Fruit fly (Drosophila melanogaster): ENCODE measurements around the gene Spag1.

Spag1 gene

DNA sequence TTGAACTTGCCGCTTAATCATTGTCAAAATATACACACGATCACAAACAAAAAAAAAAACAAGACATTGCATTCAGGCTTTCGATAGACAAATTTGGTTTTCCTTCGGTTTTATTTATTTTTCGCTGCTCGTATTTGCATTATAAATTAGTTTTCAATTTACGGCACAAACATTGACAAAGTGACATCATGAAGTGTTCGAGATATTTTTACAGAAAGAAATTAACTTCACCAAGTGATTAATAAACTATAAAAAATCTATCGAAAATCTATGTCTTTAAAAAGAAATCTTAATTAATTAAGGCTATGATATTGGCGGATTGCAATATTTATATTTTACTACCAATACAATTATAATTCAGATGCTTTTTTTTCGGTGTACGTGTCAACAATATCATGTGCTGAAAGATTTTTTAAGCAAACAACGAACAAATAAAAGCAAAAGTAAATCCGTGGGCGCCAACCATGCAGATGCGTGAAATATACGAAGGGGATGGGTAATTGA lies 23.7 kb upstream of the Spag1 start (continued):
- TF ChIP-seq CG13624 (GFP tag; optimal IDR thresholded peaks at IDR 0.05) (peak; percentile 50), CG10654 (GFP tag; optimal IDR thresholded peaks at IDR 0.05) (peak; percentile 43), CG34376 (GFP tag; optimal IDR thresholded peaks at IDR 0.05) (no peak), Med (GFP tag) (peak; percentile 78), Spps (tag; optimal IDR thresholded peaks at IDR 0.05) (no peak), eyg (GFP tag; optimal IDR thresholded peaks at IDR 0.05) (peak; percentile 49), org-1 (GFP tag; optimal IDR thresholded peaks at IDR 0.05) (peak; percentile 49), CG7357 (GFP tag; IDR thresholded peaks at IDR 0.05) (0 out of 3 replicates have a peak, but pooled peaks have one; percentile 25), CG30403 (GFP tag; optimal IDR thresholded peaks at IDR 0.05) (peak; percentile 50), CG6683 (GFP tag; optimal IDR thresholded peaks at IDR 0.05) (peak; percentile 28), CG34422 (GFP tag; IDR thresholded peaks at IDR 0.05) (0 out of 3 replicates have a peak, but pooled peaks have one; percentile 36), Aef1 (GFP tag; IDR thresholded peaks at IDR 0.05) (no peak), CG18476 (GFP tag; optimal IDR thresholded peaks at IDR 0.05) (peak; percentile 16), lola (GFP tag; optimal IDR thresholded peaks at IDR 0.05) (peak in 1 of 3 experiments; percentile 6), zfh1 (GFP tag; IDR thresholded peaks at IDR 0.05) (peak; percentile 24; the same call in 1 of the 3 replicates), CG12769 (tag; optimal IDR thresholded peaks at IDR 0.05) (no peak), scrt (GFP tag; optimal IDR thresholded peaks at IDR 0.05) (peak; percentile 1), Max (GFP tag; optimal IDR thresholded peaks at IDR 0.05) (peak; percentile 26), CG5180 (GFP tag; optimal IDR thresholded peaks at IDR 0.05) (peak; percentile 65), CG3281 (GFP tag; optimal IDR thresholded peaks at IDR 0.05) (peak; percentile 59), Mrtf (GFP tag; IDR thresholded peaks at IDR 0.05) (no peak), NK7.1 (GFP tag; optimal IDR thresholded peaks at IDR 0.05) (peak; percentile 43), CG8388 (GFP tag; optimal IDR thresholded peaks at IDR 0.05) (peak; percentile 6), row (GFP tag; IDR thresholded peaks at IDR 0.05) (0 out of 3 replicates have a peak, but pooled peaks have one; percentile 14), E2f1 (GFP tag; IDR thresholded peaks at IDR 0.05) (no peak), CG17568 (GFP tag; optimal IDR thresholded peaks at IDR 0.05) (peak; percentile 53), ase (GFP tag; IDR thresholded peaks at IDR 0.05) (0 out of 3 replicates have a peak, but pooled peaks have one; percentile 46), tap (tag; optimal IDR thresholded peaks at IDR 0.05) (peak; percentile 28), ind (GFP tag; optimal IDR thresholded peaks at IDR 0.05) (peak; percentile 35), sd (tag; optimal IDR thresholded peaks at IDR 0.05) (peak; percentile 4), chinmo (GFP tag; IDR thresholded peaks at IDR 0.05; ENCODE audit: partially characterized antibody) (0 out of 4 replicates have a peak, but pooled peaks have one; percentile 60), PHDP (tag; optimal IDR thresholded peaks at IDR 0.05) (peak; percentile 59), CG3847 (GFP tag; IDR thresholded peaks at IDR 0.05) (no peak), bcd (GFP tag; optimal IDR thresholded peaks at IDR 0.05) (peak; percentile 48), CG8359 (GFP tag; optimal IDR thresholded peaks at IDR 0.05; ENCODE audit: borderline replicate concordance) (peak; percentile 43), Stat92E (GFP tag; optimal IDR thresholded peaks at IDR 0.05) (no peak), zen (tag; optimal IDR thresholded peaks at IDR 0.05) (no peak), CG15514 (GFP tag; optimal IDR thresholded peaks at IDR 0.05) (peak; percentile 29), CG12391 (tag; optimal IDR thresholded peaks at IDR 0.05) (peak; percentile 32), gsb-n (tag; optimal IDR thresholded peaks at IDR 0.05) (peak; percentile 60), CG4424 (GFP tag; optimal IDR thresholded peaks at IDR 0.05) (peak; percentile 48), CG2202 (tag; optimal IDR thresholded peaks at IDR 0.05) (peak; percentile 32), CG18599 (GFP tag; optimal IDR thresholded peaks at IDR 0.05) (peak; percentile 27), nmo (GFP tag; optimal IDR thresholded peaks at IDR 0.05) (peak; percentile 50), dmrt99B (tag; optimal IDR thresholded peaks at IDR 0.05) (peak; percentile 76), CG15269 (tag; optimal IDR thresholded peaks at IDR 0.05) (peak; percentile 46), Atf6 (GFP tag; IDR thresholded peaks at IDR 0.05) (peak; percentile 12; the same call in 1 of the 2 replicates), CG8281 (tag; optimal IDR thresholded peaks at IDR 0.05) (peak; percentile 56)
